Fruit fly (Drosophila melanogaster): Measurements from ENCODE around the gene CG14315.

DNA sequence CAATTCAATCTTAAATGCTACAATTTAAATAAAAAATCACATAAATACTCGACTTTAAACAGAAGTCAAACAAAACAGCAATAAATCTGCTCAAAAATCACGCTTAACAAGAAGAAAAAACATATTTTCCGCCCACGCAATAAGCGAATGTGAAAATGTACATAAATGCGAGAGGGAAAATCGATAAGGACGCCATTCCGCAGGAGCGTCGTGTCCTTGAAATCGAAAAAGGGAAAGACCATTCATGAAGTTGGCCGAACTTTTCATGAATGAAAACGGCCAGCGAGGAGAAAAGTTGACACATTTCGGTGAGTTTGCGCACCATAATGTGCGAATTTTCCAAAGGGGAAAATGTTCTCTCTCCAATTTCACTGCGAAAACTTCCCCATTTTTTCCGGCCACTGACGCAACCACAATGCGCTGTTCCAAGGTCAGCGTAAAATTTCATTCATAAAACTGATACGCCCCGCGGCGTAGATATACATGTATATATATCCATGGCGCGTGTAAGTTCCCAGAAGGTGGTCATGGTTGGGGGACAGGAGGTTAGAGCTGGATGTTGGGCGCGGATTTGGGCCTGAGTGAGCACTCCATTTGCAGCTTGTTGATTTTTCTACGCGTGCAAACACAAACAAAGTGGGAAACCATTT lies 1.8 kb downstream of the CG14315 start:
- TF ChIP-seq CG4496 (GFP tag; IDR thresholded peaks at IDR 0.05): no peak
- no peak for TF ChIP-seq EcR (GFP tag; optimal IDR thresholded peaks at IDR 0.05)
